ENCODE assay signal across 7 worm cellular contexts in the genomic region with DNA sequence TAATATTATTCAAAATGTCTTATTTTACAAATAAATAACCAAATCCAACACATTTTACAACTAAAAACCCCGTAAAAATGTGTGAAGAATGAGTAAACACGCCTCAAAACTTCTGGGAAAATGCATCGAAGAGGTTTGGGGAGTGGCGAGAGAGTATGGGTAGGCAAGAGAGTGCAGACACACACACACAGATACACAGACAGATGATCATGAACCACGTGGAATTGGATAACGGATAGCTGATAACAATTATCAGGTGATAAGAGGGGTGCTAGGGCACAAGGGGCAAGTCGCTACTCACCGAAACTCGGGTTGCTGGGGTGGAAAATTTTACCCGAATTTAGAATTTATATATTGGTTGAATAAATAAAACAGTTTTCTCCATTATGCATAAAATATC.
TF ChIP-seq lines count a peak whose summit lies in the region.

No protein-coding gene starts in this region.

TF ChIP-seq in whole organism, L1 larva, 84 proteins besides CTCF, POLR2A, EP300 and RAD21 (continues in another document):
- peak; percentile 7 to 23 (median 22) for TF ChIP-seq dpl-1 (GFP tag; optimal IDR thresholded peaks at IDR 0.05; lab: Kevin White, UChicago)
- TF ChIP-seq unc-86 (tag; optimal IDR thresholded peaks at IDR 0.05; lab: Kevin White, UChicago) = no peak
- TF ChIP-seq lin-15B (tag; optimal IDR thresholded peaks at IDR 0.05; lab: Kevin White, UChicago) = no peak
- no peak for TF ChIP-seq sup-37 (GFP tag; optimal IDR thresholded peaks at IDR 0.05; lab: Kevin White, UChicago)
- peak; percentile 64 for TF ChIP-seq nhr-85 (tag; lab: Kevin White, UChicago)
- TF ChIP-seq tlp-1 (tag; optimal IDR thresholded peaks at IDR 0.05; lab: Kevin White, UChicago) = no peak
- no peak for TF ChIP-seq isw-1 (GFP tag; IDR thresholded peaks at IDR 0.05; lab: Robert Waterston, UW)
- TF ChIP-seq fkh-10 (GFP tag; optimal IDR thresholded peaks at IDR 0.05; lab: Kevin White, UChicago) = no peak
- TF ChIP-seq fkh-4 (tag; optimal IDR thresholded peaks at IDR 0.05; lab: Kevin White, UChicago; ENCODE audit: borderline replicate concordance) = no peak
- TF ChIP-seq egl-13 (tag; optimal IDR thresholded peaks at IDR 0.05; lab: Kevin White, UChicago) = no peak
- TF ChIP-seq xbp-1 (tag; optimal IDR thresholded peaks at IDR 0.05; lab: Kevin White, UChicago) = no peak
- TF ChIP-seq mdl-1 (tag; optimal IDR thresholded peaks at IDR 0.05; lab: Kevin White, UChicago) = peak in 1 of 2 experiments; percentile 94
- no peak for TF ChIP-seq unc-98 (GFP tag; IDR thresholded peaks at IDR 0.05; lab: Robert Waterston, UW)

TF ChIP-seq in whole organism, L2 larva, 48 proteins besides CTCF, POLR2A, EP300 and RAD21:
- no peak for TF ChIP-seq nhr-237 (tag; optimal IDR thresholded peaks at IDR 0.05; lab: Kevin White, UChicago)
- TF ChIP-seq mdl-1 (tag; optimal IDR thresholded peaks at IDR 0.05; lab: Kevin White, UChicago) = peak; percentile 1 to 38
- TF ChIP-seq alr-1 (tag; optimal IDR thresholded peaks at IDR 0.05; lab: Kevin White, UChicago) = no peak
- peak; percentile 74 for TF ChIP-seq sma-9 (GFP tag; optimal IDR thresholded peaks at IDR 0.05; lab: Kevin White, UChicago)
- no peak for TF ChIP-seq sma-9 (tag; optimal IDR thresholded peaks at IDR 0.05; lab: Kevin White, UChicago)
- TF ChIP-seq lin-11 (tag; optimal IDR thresholded peaks at IDR 0.05; lab: Kevin White, UChicago) = peak; percentile 19
- TF ChIP-seq nhr-12 (tag; optimal IDR thresholded peaks at IDR 0.05; lab: Kevin White, UChicago) = no peak
- peak; percentile 22 for TF ChIP-seq ztf-4 (tag; optimal IDR thresholded peaks at IDR 0.05; lab: Kevin White, UChicago)
- TF ChIP-seq ceh-16 (tag; optimal IDR thresholded peaks at IDR 0.05; lab: Kevin White, UChicago) = no peak
- TF ChIP-seq nhr-129 (tag; optimal IDR thresholded peaks at IDR 0.05; lab: Kevin White, UChicago) = peak; percentile 70
- peak; percentile 37 for TF ChIP-seq F13H6.1 (tag; optimal IDR thresholded peaks at IDR 0.05; lab: Kevin White, UChicago)
- TF ChIP-seq C34F6.9 (tag; optimal IDR thresholded peaks at IDR 0.05; lab: Kevin White, UChicago) = peak; percentile 37

TF ChIP-seq in whole organism, L3 larva, 47 proteins besides CTCF, POLR2A, EP300 and RAD21:
- TF ChIP-seq mdl-1 (tag; optimal IDR thresholded peaks at IDR 0.05; lab: Kevin White, UChicago) (peak; percentile 14), nhr-43 (tag; optimal IDR thresholded peaks at IDR 0.05; lab: Kevin White, UChicago; ENCODE audit: poor library complexity, severe bottlenecking) (peak; percentile 31), nhr-11 (tag; optimal IDR thresholded peaks at IDR 0.05; lab: Kevin White, UChicago) (no peak), elt-2 (tag; optimal IDR thresholded peaks at IDR 0.05; lab: Kevin White, UChicago) (peak; percentile 52), lin-39 (tag; optimal IDR thresholded peaks at IDR 0.05; lab: Kevin White, UChicago) (peak; percentile 6), ceh-28 (tag; optimal IDR thresholded peaks at IDR 0.05; lab: Kevin White, UChicago) (no peak)

TF ChIP-seq in whole organism, L4 larva, 104 proteins besides CTCF, POLR2A, EP300 and RAD21 (continues in another document):
- TF ChIP-seq hlh-11 (tag; optimal IDR thresholded peaks at IDR 0.05; lab: Kevin White, UChicago) (peak; percentile 79), unc-39 (tag; optimal IDR thresholded peaks at IDR 0.05; lab: Kevin White, UChicago) (no peak), fos-1 (tag; optimal IDR thresholded peaks at IDR 0.05; lab: Kevin White, UChicago) (no peak), daf-16 (GFP tag; optimal IDR thresholded peaks at IDR 0.05; lab: Kevin White, UChicago) (peak in 1 of 2 experiments; percentile 21), daf-16 (tag; optimal IDR thresholded peaks at IDR 0.05; lab: Kevin White, UChicago) (no peak), lin-13 (GFP tag; optimal IDR thresholded peaks at IDR 0.05; lab: Kevin White, UChicago) (no peak), lin-29 (GFP tag; IDR thresholded peaks at IDR 0.05; lab: Robert Waterston, UW) (no peak), nhr-102 (tag; optimal IDR thresholded peaks at IDR 0.05; lab: Kevin White, UChicago) (no peak), rbr-2 (tag; optimal IDR thresholded peaks at IDR 0.05; lab: Kevin White, UChicago) (no peak), R02D3.7 (tag; optimal IDR thresholded peaks at IDR 0.05; lab: Kevin White, UChicago) (no peak), zag-1 (tag; optimal IDR thresholded peaks at IDR 0.05; lab: Kevin White, UChicago) (no peak), madf-5 (GFP tag; IDR thresholded peaks at IDR 0.05; lab: Robert Waterston, UW) (no peak), php-3 (GFP tag; IDR thresholded peaks at IDR 0.05; lab: Robert Waterston, UW) (no peak), nhr-48 (tag; optimal IDR thresholded peaks at IDR 0.05; lab: Kevin White, UChicago) (no peak), spr-1 (tag; optimal IDR thresholded peaks at IDR 0.05; lab: Kevin White, UChicago) (no peak), aha-1 (tag; lab: Kevin White, UChicago) (peak; percentile 5)

TF ChIP-seq in whole organism, late embryonic, 69 proteins besides CTCF, POLR2A, EP300 and RAD21:
- TF ChIP-seq ets-4 (tag; optimal IDR thresholded peaks at IDR 0.05; lab: Kevin White, UChicago) (no peak), hlh-15 (tag; optimal IDR thresholded peaks at IDR 0.05; lab: Kevin White, UChicago) (no peak), ceh-18 (tag; optimal IDR thresholded peaks at IDR 0.05; lab: Kevin White, UChicago) (peak; percentile 33), elt-2 (tag; optimal IDR thresholded peaks at IDR 0.05; lab: Kevin White, UChicago) (peak; percentile 86), nhr-232 (tag; optimal IDR thresholded peaks at IDR 0.05; lab: Kevin White, UChicago) (no peak), hlh-30 (tag; optimal IDR thresholded peaks at IDR 0.05; lab: Kevin White, UChicago; ENCODE audit: insufficient read depth) (peak; percentile 51)

TF ChIP-seq in whole organism, mixed stage, embryonic, 35 proteins besides CTCF, POLR2A, EP300 and RAD21:
- TF ChIP-seq ceh-43 (GFP tag; optimal IDR thresholded peaks at IDR 0.05; lab: Kevin White, UChicago) = no peak
- TF ChIP-seq lin-32 (GFP tag; optimal IDR thresholded peaks at IDR 0.05; lab: Kevin White, UChicago) = no peak
- TF ChIP-seq unc-120 (tag; optimal IDR thresholded peaks at IDR 0.05; lab: Kevin White, UChicago; ENCODE audit: poor library complexity, severe bottlenecking) = peak; percentile 10
- peak; percentile 86 for TF ChIP-seq elt-3 (tag; optimal IDR thresholded peaks at IDR 0.05; lab: Kevin White, UChicago)
- no peak for TF ChIP-seq drap-1 (GFP tag; optimal IDR thresholded peaks at IDR 0.05; lab: Kevin White, UChicago)

TF ChIP-seq in whole organism, young adult, 124 proteins besides CTCF, POLR2A, EP300 and RAD21:
- TF ChIP-seq C06A6.2 (GFP tag; conservative IDR thresholded peaks at IDR 0.05; lab: Robert Waterston, UW) = 0 out of 2 replicates have a peak, but pooled peaks have one; percentile 22
- peak; percentile 27 for TF ChIP-seq somi-1 (GFP tag; optimal IDR thresholded peaks at IDR 0.05; lab: Kevin White, UChicago)
- TF ChIP-seq hmg-1.2 (GFP tag; IDR thresholded peaks at IDR 0.05; lab: Robert Waterston, UW) = peak; percentile 80
- no peak for TF ChIP-seq efl-1 (GFP tag; optimal IDR thresholded peaks at IDR 0.05; lab: Kevin White, UChicago)
